Fruit fly (Drosophila melanogaster): ENCODE data around the gene zfh2.

DNA sequence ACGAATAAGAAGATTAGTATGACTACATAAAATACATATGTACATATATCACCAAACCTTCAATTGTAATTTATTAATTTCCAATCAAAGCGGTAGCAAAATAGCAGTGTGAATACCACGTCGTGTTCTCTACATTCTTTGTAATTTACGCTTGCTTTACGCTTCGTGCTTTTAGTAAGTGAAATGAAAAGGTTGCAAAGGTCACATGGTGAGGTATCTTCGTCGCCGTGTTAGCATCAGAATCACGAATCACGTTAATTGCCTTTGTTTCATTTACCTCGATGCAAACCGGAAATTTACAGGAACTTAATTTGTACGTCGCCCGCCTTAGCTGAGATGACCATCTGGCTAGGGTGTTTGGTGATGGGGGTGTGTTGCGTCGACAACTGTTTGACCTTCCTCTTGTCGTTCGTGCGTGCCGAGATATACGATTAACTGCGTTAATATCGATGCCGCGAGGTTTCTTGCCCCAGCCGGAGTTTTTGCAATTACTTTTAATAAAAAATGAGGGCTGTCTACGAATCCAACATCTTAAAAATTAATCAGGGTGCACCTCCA is 10.8 kb upstream of the zfh2 start:
- no peak for TF ChIP-seq insv (optimal IDR thresholded peaks at IDR 0.05)
- TF ChIP-seq h (optimal IDR thresholded peaks at IDR 0.05): no peak
